Worm (Caenorhabditis elegans) whole organism, mixed stage, embryonic: Measurements from ENCODE around the gene lmd-4.

Source experiments
- ces-1 ChIP-seq: fragments of 150-350 bp; optimal IDR thresholded peaks from 2 replicates; lab custom pipeline; 2014; ENCODE audit warnings: missing biosample characterization, missing genetic modification reagents, missing genetic modification characterization
- cnd-1 ChIP-seq: fragments of 200-800 bp; sonication (Bioruptor generic); optimal IDR thresholded peaks from 2 replicates; lab custom pipeline; 2018; ENCODE audit warnings: mild to moderate bottlenecking, missing genetic modification characterization, missing compliant biosample characterization
- flh-1 ChIP-seq: fragments of 200-800 bp; sonication (Bioruptor generic); optimal IDR thresholded peaks from 2 replicates; lab custom pipeline; 2018; ENCODE audit warnings: mild to moderate bottlenecking, missing genetic modification characterization, moderate library complexity, missing compliant biosample characterization
- lin-32 ChIP-seq: fragments of 200-800 bp; sonication (Bioruptor generic); optimal IDR thresholded peaks from 2 replicates; lab custom pipeline; 2018; ENCODE audit warnings: mild to moderate bottlenecking, missing genetic modification characterization, missing compliant biosample characterization
- lsy-2 ChIP-seq: fragments of 150-350 bp; optimal IDR thresholded peaks from 2 replicates; lab custom pipeline; 2014; ENCODE audit warnings: missing biosample characterization, missing genetic modification characterization
- nhr-12 ChIP-seq: fragments of 150-350 bp; optimal IDR thresholded peaks from 2 replicates; lab custom pipeline; 2014; ENCODE audit warnings: missing biosample characterization, missing genetic modification characterization
- nhr-237 ChIP-seq: fragments of 150-350 bp; optimal IDR thresholded peaks from 2 replicates; lab custom pipeline; 2014; ENCODE audit warnings: missing biosample characterization, missing genetic modification characterization
- nhr-28 ChIP-seq: fragments of 150-350 bp; optimal IDR thresholded peaks from 2 replicates; lab custom pipeline; 2014; ENCODE audit warnings: missing biosample characterization, missing genetic modification characterization
- nhr-76 ChIP-seq: sonication (generic microtip); optimal IDR thresholded peaks from 2 replicates; lab custom pipeline; 2017; ENCODE audit warnings: missing biosample characterization, missing genetic modification characterization
- unc-62 ChIP-seq: fragments of 150-350 bp; optimal IDR thresholded peaks from 2 replicates; lab custom pipeline; 2014; ENCODE audit warnings: missing biosample characterization, missing genetic modification reagents, missing genetic modification characterization
- zip-8 ChIP-seq: fragments of 150-350 bp; optimal IDR thresholded peaks from 2 replicates; lab custom pipeline; 2014; ENCODE audit warnings: missing biosample characterization, missing genetic modification characterization

DNA sequence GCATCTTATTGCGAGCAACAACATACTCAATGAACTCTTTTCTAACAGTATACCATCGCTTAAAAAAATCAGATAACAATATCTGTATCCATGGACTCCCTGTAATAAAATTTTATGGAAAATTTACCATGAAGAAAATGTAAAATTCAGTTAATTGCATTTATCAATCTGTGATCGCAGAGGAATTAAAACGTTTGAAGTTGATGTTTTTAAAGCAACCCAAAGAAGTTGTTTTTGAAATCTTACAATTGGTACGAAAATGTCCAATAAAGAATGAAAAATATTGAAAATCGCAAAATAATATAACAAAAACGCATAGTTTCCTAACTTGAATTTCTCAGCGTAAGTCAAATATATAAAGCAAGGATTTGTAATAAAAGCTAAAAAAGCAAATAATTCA lies 23.5 kb downstream of the lmd-4 start, which contains the start of gene srj-32:
- TF ChIP-seq nhr-76 (no peak), unc-62 (no peak), nhr-12 (no peak), cnd-1 (tag; lab: Kevin White, UChicago) (no peak), flh-1 (GFP tag; lab: Kevin White, UChicago) (no peak), nhr-237 (tag; lab: Kevin White, UChicago) (no peak), nhr-28 (tag; lab: Kevin White, UChicago) (no peak), zip-8 (tag; lab: Kevin White, UChicago) (no peak), ces-1 (no peak), lin-32 (GFP tag; lab: Kevin White, UChicago) (no peak), lsy-2 (no peak)
